Fruit fly (Drosophila melanogaster): ENCODE data around the gene CG14024.

DNA sequence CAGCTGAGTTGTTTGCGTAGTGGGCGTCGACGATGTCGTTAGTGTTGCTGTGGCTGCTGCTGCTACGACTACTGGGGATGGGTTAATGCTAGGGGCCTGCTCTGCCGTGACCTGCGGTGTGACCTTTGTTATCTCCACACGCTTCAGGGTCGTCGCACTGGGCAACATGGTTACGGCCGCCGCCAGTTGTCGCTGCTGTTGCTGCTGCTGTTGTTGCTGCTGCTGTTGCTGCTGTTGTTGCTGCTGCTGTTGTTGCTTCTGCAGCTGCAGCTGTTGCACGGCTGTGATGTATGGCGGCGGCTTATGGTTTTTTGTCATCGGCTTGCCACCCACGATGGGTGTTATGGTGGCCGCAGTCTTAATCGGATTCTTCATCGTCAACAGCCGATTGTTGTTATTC lies 5.4 kb upstream of the CG14024 start:
- TF ChIP-seq fd96Ca (GFP tag; IDR thresholded peaks at IDR 0.05) (no peak), CG14655 (GFP tag; optimal IDR thresholded peaks at IDR 0.05) (no peak), CG17806 (tag; optimal IDR thresholded peaks at IDR 0.05) (no peak), CG10348 (GFP tag; IDR thresholded peaks at IDR 0.05) (no peak), Ets98B (GFP tag; IDR thresholded peaks at IDR 0.05) (no peak), CG13204 (GFP tag; optimal IDR thresholded peaks at IDR 0.05) (no peak), CG12605 (GFP tag; IDR thresholded peaks at IDR 0.05) (no peak)

All from whole organism, pupa.